Fruit fly (Drosophila melanogaster) whole organism: ENCODE measurements around the gene CG13063.

Experiments used
- CG8478 ChIP-seq: fragments of >200 bp; optimal IDR thresholded peaks from 2 replicates; lab custom pipeline; 2018; ENCODE audit warnings: inconsistent platforms
- Dll ChIP-seq: fragments of >200 bp; optimal IDR thresholded peaks from 2 replicates; lab custom pipeline; 2017
- EcR ChIP-seq, 2 experiments: fragments of >200 bp; optimal IDR thresholded peaks; 2 replicates each; lab custom pipeline; 2017; ENCODE audit warnings: missing biosample characterization in 2 of 2, missing genetic modification characterization in 2 of 2, missing genetic modification reagents in 2 of 2
- pan ChIP-seq: fragments of >200 bp; optimal IDR thresholded peaks from 2 replicates; lab custom pipeline; 2017
- psq ChIP-seq: fragments of >200 bp; optimal IDR thresholded peaks from 2 replicates; lab custom pipeline; 2017
- usp ChIP-seq: fragments of >200 bp; optimal IDR thresholded peaks from 2 replicates; lab custom pipeline; 2017; ENCODE audit warnings: missing biosample characterization, missing genetic modification characterization, mixed read lengths

Gene CG13063

dm6 chr3L:16290850-16291249 lies 15.6 kb upstream of the CG13063 start, which contains the start of gene CG13045:
Gene CG13045 (minus strand): TSS chr3L:16290950.
- TF ChIP-seq EcR (GFP tag; optimal IDR thresholded peaks at IDR 0.05; lab: Kevin White, UChicago): no peak
- no peak for TF ChIP-seq psq (lab: Kevin White, UChicago)
- TF ChIP-seq Dll: no peak
- no peak for TF ChIP-seq usp
- TF ChIP-seq CG8478: no peak
- no peak for TF ChIP-seq pan

dm6 chr3L:16291678-16292077 lies 14.7 kb upstream of the CG13063 start:
- TF ChIP-seq pan: no peak
- TF ChIP-seq CG8478: no peak
- no peak for TF ChIP-seq Dll
- TF ChIP-seq usp: no peak

- no peak for TF ChIP-seq psq (lab: Kevin White, UChicago)
- no peak for TF ChIP-seq Dll
- TF ChIP-seq CG8478: no peak
- no peak for TF ChIP-seq pan
- TF ChIP-seq usp: no peak
- no peak for TF ChIP-seq EcR (GFP tag; optimal IDR thresholded peaks at IDR 0.05; lab: Kevin White, UChicago)
These were observed 11.0 kb upstream of the CG13063 start, which contains the start of gene CG4962 for dm6 chr3L:16295447-16295846. Gene CG4962 (minus strand): TSS chr3L:16295547.

- TF ChIP-seq usp: no peak
- TF ChIP-seq psq (lab: Kevin White, UChicago): no peak
- no peak for TF ChIP-seq EcR (GFP tag; optimal IDR thresholded peaks at IDR 0.05; lab: Kevin White, UChicago)
- no peak for TF ChIP-seq CG8478
- TF ChIP-seq Dll: no peak
- no peak for TF ChIP-seq pan
These were observed 5.2 kb upstream of the CG13063 start, which contains the start of gene CG4982 for dm6 chr3L:16301153-16301552. Gene CG4982 (plus strand): TSS chr3L:16301453.

- TF ChIP-seq EcR (GFP tag; optimal IDR thresholded peaks at IDR 0.05; lab: Kevin White, UChicago) (no peak), Dll (no peak), pan (no peak), usp (no peak), psq (lab: Kevin White, UChicago) (no peak), CG8478 (no peak)
These were observed 3.3 kb upstream of the CG13063 start, which contains the start of gene CG13044 for dm6 chr3L:16303078-16303477. Gene CG13044 (minus strand): TSS chr3L:16303178.

dm6 chr3L:16303982-16304381 lies 2.4 kb upstream of the CG13063 start, which contains the start of gene CG43249:
Gene CG43249 (plus strand): TSS chr3L:16304282.
- TF ChIP-seq psq (lab: Kevin White, UChicago): no peak
- TF ChIP-seq CG8478: no peak
- no peak for TF ChIP-seq pan
- no peak for TF ChIP-seq usp
- TF ChIP-seq EcR (GFP tag; optimal IDR thresholded peaks at IDR 0.05; lab: Kevin White, UChicago): no peak
- no peak for TF ChIP-seq Dll

- TF ChIP-seq usp (no peak), Dll (no peak)
These were observed 2.0 kb downstream of the CG13063 start, which contains the start of gene CG13042 for dm6 chr3L:16308380-16308779. Gene CG13042 (minus strand): TSS chr3L:16308480.

dm6 chr3L:16309972-16310371 lies 3.6 kb downstream of the CG13063 start:
- TF ChIP-seq Dll: no peak
- no peak for TF ChIP-seq usp
- no peak for TF ChIP-seq CG8478
- TF ChIP-seq pan: no peak
- no peak for TF ChIP-seq psq (lab: Kevin White, UChicago)
- TF ChIP-seq EcR (GFP tag; optimal IDR thresholded peaks at IDR 0.05; lab: Kevin White, UChicago): no peak

dm6 chr3L:16313985-16314384 lies 7.6 kb downstream of the CG13063 start, which contains the start of gene CG13062:
Gene CG13062 (plus strand): TSS chr3L:16314285.
- no peak for TF ChIP-seq EcR (GFP tag; optimal IDR thresholded peaks at IDR 0.05; lab: Kevin White, UChicago)

dm6 chr3L:16317724-16318123 lies 11.3 kb downstream of the CG13063 start, which contains the start of gene Nplp3:
Gene Nplp3 (plus strand): TSS chr3L:16318024.
- TF ChIP-seq usp (no peak), CG8478 (no peak), pan (no peak), psq (lab: Kevin White, UChicago) (no peak), Dll (no peak), EcR (GFP tag; optimal IDR thresholded peaks at IDR 0.05; lab: Kevin White, UChicago) (no peak)

- TF ChIP-seq usp (no peak), pan (no peak), Dll (no peak), CG8478 (no peak), psq (lab: Kevin White, UChicago) (no peak), EcR (GFP tag; optimal IDR thresholded peaks at IDR 0.05; lab: Kevin White, UChicago) (no peak)
These were observed 13.1 kb downstream of the CG13063 start, which contains the start of the genes CG13041 and CG13060 for dm6 chr3L:16319399-16319906. Gene CG13041 (minus strand): TSS chr3L:16319526. Gene CG13060 (plus strand): TSS chr3L:16319856.

dm6 chr3L:16321172-16321571 lies 14.8 kb downstream of the CG13063 start, which contains the start of gene CG42718:
Gene CG42718 (minus strand): TSS chr3L:16321272.
- TF ChIP-seq usp: no peak
- no peak for TF ChIP-seq psq (lab: Kevin White, UChicago)
- no peak for TF ChIP-seq CG8478
- no peak for TF ChIP-seq Dll
- TF ChIP-seq pan: no peak
- TF ChIP-seq EcR (GFP tag; optimal IDR thresholded peaks at IDR 0.05; lab: Kevin White, UChicago): no peak

dm6 chr3L:16323372-16323771 lies 17.0 kb downstream of the CG13063 start, which contains the start of gene CG13059:
Gene CG13059 (plus strand): TSS chr3L:16323672.
- TF ChIP-seq CG8478 (no peak), Dll (no peak), psq (lab: Kevin White, UChicago) (no peak), usp (no peak), EcR (GFP tag; optimal IDR thresholded peaks at IDR 0.05; lab: Kevin White, UChicago) (no peak)

- TF ChIP-seq usp: no peak
- no peak for TF ChIP-seq CG8478
- TF ChIP-seq EcR (GFP tag; optimal IDR thresholded peaks at IDR 0.05; lab: Kevin White, UChicago): no peak
- TF ChIP-seq pan: no peak
- no peak for TF ChIP-seq psq (lab: Kevin White, UChicago)
- TF ChIP-seq Dll: no peak
These were observed 20.3 kb downstream of the CG13063 start, which contains the start of the genes CG13040 and CG13039 for dm6 chr3L:16326657-16327056. Gene CG13040 (minus strand): TSS chr3L:16326757. Gene CG13039 (minus strand): TSS chr3L:16326762.
